Worm (Caenorhabditis elegans) whole organism, L4 larva: ENCODE results near the gene par-3.

Source experiments
- D1046.2 ChIP-seq: fragments of 200-800 bp; sonication (Bioruptor generic); IDR thresholded peaks from 2 replicates; pipeline ENCODE4 v1.3.6; 2022; ENCODE audit warnings: missing genetic modification characterization, missing compliant biosample characterization
- F26F4.8 ChIP-seq: fragments of 200-800 bp; sonication (Bioruptor generic); conservative IDR thresholded peaks from 2 replicates; pipeline ENCODE4 v1.3.6; 2022; ENCODE audit warnings: missing genetic modification characterization, missing compliant biosample characterization
- F49E8.2 ChIP-seq: sonication (generic microtip); optimal IDR thresholded peaks from 2 replicates; lab custom pipeline; 2016; ENCODE audit warnings: missing compliant biosample characterization, mild to moderate bottlenecking, missing genetic modification characterization, borderline replicate concordance
- T26A8.4 ChIP-seq: fragments of 200-800 bp; sonication (Bioruptor generic); IDR thresholded peaks from 2 replicates; pipeline ENCODE4 v1.3.6; 2022; ENCODE audit warnings: missing genetic modification characterization, missing compliant biosample characterization
- Y5F2A.4 ChIP-seq: fragments of 200-800 bp; sonication (Bioruptor generic); optimal IDR thresholded peaks from 2 replicates; lab custom pipeline; 2018; ENCODE audit warnings: mild to moderate bottlenecking, missing genetic modification characterization, missing compliant biosample characterization
- aha-1 ChIP-seq: fragments of 150-350 bp; peaks from one replicate; lab custom pipeline; 2014; ENCODE audit warnings: missing biosample characterization, missing genetic modification characterization
- ctbp-1 ChIP-seq: fragments of 200-800 bp; sonication (Bioruptor generic); IDR thresholded peaks from 2 replicates; pipeline ENCODE4 v1.3.6; 2022; ENCODE audit warnings: missing genetic modification reagents, missing genetic modification characterization, missing compliant biosample characterization
- daf-12 ChIP-seq: fragments of 150-350 bp; optimal IDR thresholded peaks from 2 replicates; lab custom pipeline; 2014; ENCODE audit warnings: missing biosample characterization, missing genetic modification reagents, missing genetic modification characterization
- daf-16 ChIP-seq, 3 experiments: sonication (generic microtip); optimal IDR thresholded peaks; 2 replicates each; lab custom pipeline; 2016 to 2017; ENCODE audit warnings: missing genetic modification characterization in 3 of 3, missing genetic modification reagents in 3 of 3, mild to moderate bottlenecking in 2 of 3, missing compliant biosample characterization in 2 of 3, missing biosample characterization in 1 of 3, moderate library complexity in 1 of 3
- dmd-9 ChIP-seq: fragments of 200-800 bp; sonication (Bioruptor generic); IDR thresholded peaks from 2 replicates; pipeline ENCODE4 v1.3.6; 2022; ENCODE audit warnings: missing genetic modification reagents, missing genetic modification characterization, missing compliant biosample characterization
- dve-1 ChIP-seq: sonication (generic microtip); optimal IDR thresholded peaks from 2 replicates; lab custom pipeline; 2017; ENCODE audit warnings: antibody characterized with exemption, mild to moderate bottlenecking, missing genetic modification characterization, missing compliant biosample characterization; ENCODE audit not compliant: insufficient read depth
- fkh-10 ChIP-seq: fragments of 150-350 bp; optimal IDR thresholded peaks from 2 replicates; lab custom pipeline; 2014; ENCODE audit warnings: missing biosample characterization, missing genetic modification reagents, missing genetic modification characterization
- gei-8 ChIP-seq: fragments of 200-800 bp; sonication (Bioruptor generic); optimal IDR thresholded peaks from 2 replicates; lab custom pipeline; 2018; ENCODE audit warnings: mild to moderate bottlenecking, missing genetic modification characterization, missing compliant biosample characterization
- hlh-11 ChIP-seq: fragments of 200-800 bp; sonication (Bioruptor generic); optimal IDR thresholded peaks from 2 replicates; lab custom pipeline; 2018; ENCODE audit warnings: mild to moderate bottlenecking, missing genetic modification characterization, missing compliant biosample characterization
- hlh-30 ChIP-seq: sonication (generic microtip); optimal IDR thresholded peaks from 2 replicates; lab custom pipeline; 2017; ENCODE audit warnings: antibody characterized with exemption, mild to moderate bottlenecking, missing genetic modification characterization, missing compliant biosample characterization; ENCODE audit not compliant: insufficient read depth
- jun-1 ChIP-seq: fragments of 150-350 bp; optimal IDR thresholded peaks from 2 replicates; lab custom pipeline; 2014; ENCODE audit warnings: missing biosample characterization, missing genetic modification reagents, missing genetic modification characterization
- lin-1 ChIP-seq: fragments of 200-800 bp; sonication (Bioruptor generic); IDR thresholded peaks from 2 replicates; pipeline ENCODE4 v1.3.6; 2022; ENCODE audit warnings: missing genetic modification reagents, missing genetic modification characterization, missing compliant biosample characterization
- lin-15B ChIP-seq: fragments of 150-350 bp; sonication (generic microtip); optimal IDR thresholded peaks from 3 replicates; lab custom pipeline; 2014; ENCODE audit warnings: missing biosample characterization, missing genetic modification characterization
- lin-29 ChIP-seq: fragments of 200-800 bp; sonication (Bioruptor generic); IDR thresholded peaks from 2 replicates; pipeline ENCODE4 v1.3.6; 2022; ENCODE audit warnings: missing genetic modification reagents, missing genetic modification characterization, missing compliant biosample characterization
- lin-38 ChIP-seq: fragments of 200-800 bp; sonication (Bioruptor generic); IDR thresholded peaks from 2 replicates; pipeline ENCODE4 v1.3.6; 2022; ENCODE audit warnings: missing genetic modification reagents, missing genetic modification characterization, missing compliant biosample characterization
- lin-39 ChIP-seq: fragments of 150-350 bp; optimal IDR thresholded peaks from 2 replicates; lab custom pipeline; 2014; ENCODE audit warnings: missing biosample characterization, missing genetic modification reagents, missing genetic modification characterization
- lir-3 ChIP-seq: sonication (generic microtip); optimal IDR thresholded peaks from 2 replicates; lab custom pipeline; 2016; ENCODE audit warnings: mild to moderate bottlenecking, missing genetic modification characterization, missing compliant biosample characterization
- lsy-2 ChIP-seq, 2 experiments: fragments of 150-350 bp in 1 of 2; sonication (generic microtip) in 1 of 2; optimal IDR thresholded peaks; 2 replicates each; lab custom pipeline; 2014 to 2017; ENCODE audit warnings: missing biosample characterization in 2 of 2, missing genetic modification characterization in 2 of 2
- mdt-29 ChIP-seq: fragments of 200-800 bp; sonication (Bioruptor generic); IDR thresholded peaks from 2 replicates; pipeline ENCODE4 v1.3.6; 2022; ENCODE audit warnings: missing genetic modification reagents, missing genetic modification characterization, missing compliant biosample characterization
- mep-1 ChIP-seq: fragments of 150-350 bp; sonication (generic microtip); optimal IDR thresholded peaks from 3 replicates; lab custom pipeline; 2014; ENCODE audit warnings: missing biosample characterization, missing genetic modification characterization
- mxl-2 ChIP-seq: fragments of 200-800 bp; sonication (Bioruptor generic); conservative IDR thresholded peaks from 2 replicates; pipeline ENCODE4 v1.3.6; 2022; ENCODE audit warnings: missing genetic modification reagents, missing genetic modification characterization, missing compliant biosample characterization
- mxl-3 ChIP-seq: fragments of 200-800 bp; sonication (Bioruptor generic); optimal IDR thresholded peaks from 2 replicates; lab custom pipeline; 2018; ENCODE audit warnings: mild to moderate bottlenecking, missing genetic modification characterization, missing compliant biosample characterization
- nhr-41 ChIP-seq: fragments of 200-800 bp; sonication (Bioruptor generic); IDR thresholded peaks from 2 replicates; pipeline ENCODE4 v1.3.6; 2022; ENCODE audit warnings: missing genetic modification reagents, missing genetic modification characterization, missing compliant biosample characterization
- nhr-48 ChIP-seq: sonication (generic microtip); optimal IDR thresholded peaks from 2 replicates; lab custom pipeline; 2016; ENCODE audit warnings: mild to moderate bottlenecking, missing genetic modification characterization, missing compliant biosample characterization
- nhr-76 ChIP-seq: fragments of 150-350 bp; optimal IDR thresholded peaks from 2 replicates; lab custom pipeline; 2014; ENCODE audit warnings: missing biosample characterization, missing genetic modification characterization
- php-3 ChIP-seq: fragments of 200-800 bp; sonication (Bioruptor generic); IDR thresholded peaks from 2 replicates; pipeline ENCODE4 v1.3.6; 2022; ENCODE audit warnings: missing genetic modification reagents, missing genetic modification characterization, missing compliant biosample characterization
- sdz-12 ChIP-seq: fragments of 200-800 bp; sonication (Bioruptor generic); optimal IDR thresholded peaks from 2 replicates; lab custom pipeline; 2018; ENCODE audit warnings: mild to moderate bottlenecking, missing genetic modification characterization, missing compliant biosample characterization
- set-16 ChIP-seq: fragments of 200-800 bp; sonication (Bioruptor generic); IDR thresholded peaks from 2 replicates; pipeline ENCODE4 v1.3.6; 2022; ENCODE audit warnings: missing genetic modification reagents, missing genetic modification characterization, missing compliant biosample characterization
- skn-1 ChIP-seq: fragments of 150-350 bp; optimal IDR thresholded peaks from 2 replicates; lab custom pipeline; 2014; ENCODE audit warnings: missing biosample characterization, missing genetic modification characterization
- snpc-4 ChIP-seq: fragments of 150-350 bp; optimal IDR thresholded peaks from 2 replicates; lab custom pipeline; 2014; ENCODE audit warnings: missing biosample characterization, missing genetic modification characterization
- unc-130 ChIP-seq: sonication (generic microtip); optimal IDR thresholded peaks from 2 replicates; lab custom pipeline; 2016; ENCODE audit warnings: missing genetic modification reagents, missing genetic modification characterization, missing compliant biosample characterization
- unc-62 ChIP-seq, 3 experiments: fragments of 150-350 bp in 1 of 3; sonication (generic microtip); optimal IDR thresholded peaks in 2 of 3; peaks in 1 of 3; 1 replicate in 1 of 3; 2 replicates in 2 of 3; lab custom pipeline; 2014 to 2017; ENCODE audit warnings: missing biosample characterization in 3 of 3, missing genetic modification characterization in 3 of 3, missing genetic modification reagents in 3 of 3, missing genotype in 1 of 3
- zfp-2 ChIP-seq: sonication (generic microtip); optimal IDR thresholded peaks from 2 replicates; lab custom pipeline; 2016; ENCODE audit warnings: mild to moderate bottlenecking, missing genetic modification characterization, missing compliant biosample characterization
- zfp-3 ChIP-seq: fragments of 200-800 bp; sonication (Bioruptor generic); conservative IDR thresholded peaks from 2 replicates; pipeline ENCODE4 v1.3.6; 2022; ENCODE audit warnings: missing genetic modification reagents, missing genetic modification characterization, missing compliant biosample characterization
- ztf-11 ChIP-seq: fragments of 150-350 bp; optimal IDR thresholded peaks from 2 replicates; lab custom pipeline; 2014; ENCODE audit warnings: missing biosample characterization, missing genetic modification characterization

Gene par-3

DNA sequence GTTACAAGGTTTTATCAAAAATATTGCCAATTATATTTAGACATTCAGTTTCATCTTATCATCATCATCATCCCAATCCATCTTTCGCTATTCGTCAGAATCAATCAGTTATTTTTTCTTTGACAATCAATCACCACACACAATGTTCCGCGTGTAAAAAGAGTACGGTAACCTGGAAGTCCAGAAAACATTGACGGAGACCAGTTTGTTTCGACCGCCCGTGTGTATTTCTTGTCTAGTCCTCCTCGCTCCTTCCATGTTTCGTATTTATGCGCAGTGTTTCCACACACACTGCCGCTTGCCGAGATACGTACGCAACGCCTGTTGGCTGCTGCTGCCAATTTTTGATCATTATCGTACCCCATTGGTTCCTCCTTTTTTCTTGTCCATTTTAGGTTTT is 46.6 kb downstream of the par-3 start (continued):
- TF ChIP-seq lsy-2 (tag; optimal IDR thresholded peaks at IDR 0.05; lab: Kevin White, UChicago) (peak; percentile 59 to 81), F26F4.8 (GFP tag; lab: Robert Waterston, UW) (no peak), mep-1 (tag; lab: Kevin White, UChicago) (peak; percentile 53), unc-62 (GFP tag; optimal IDR thresholded peaks at IDR 0.05 in 1 of 2; lab: Kevin White, UChicago) (peak in 1 of 2 experiments; percentile 76), unc-62 (tag; optimal IDR thresholded peaks at IDR 0.05; lab: Kevin White, UChicago) (no peak), hlh-11 (tag; lab: Kevin White, UChicago) (peak; percentile 86), daf-16 (GFP tag; optimal IDR thresholded peaks at IDR 0.05; lab: Kevin White, UChicago) (no peak), daf-16 (tag; optimal IDR thresholded peaks at IDR 0.05; lab: Kevin White, UChicago) (no peak)

DNA sequence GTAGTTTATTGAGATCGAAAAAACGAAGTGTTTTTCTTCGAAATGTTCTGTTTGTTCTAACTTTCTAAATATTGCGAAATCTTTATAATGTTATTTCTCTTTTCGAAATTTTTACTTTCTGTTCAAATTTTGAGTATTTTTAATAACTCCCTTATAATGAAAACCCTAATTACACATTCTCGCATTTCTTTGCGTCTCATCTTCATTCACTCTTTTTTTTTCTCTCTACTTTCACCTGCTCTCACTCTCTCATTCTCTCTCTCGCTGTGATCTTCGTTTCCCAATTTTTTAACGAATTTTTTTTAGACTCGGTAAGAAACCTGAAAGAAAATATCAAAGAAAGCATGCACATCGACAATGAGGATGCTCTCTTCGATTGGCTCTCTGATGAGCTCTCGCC is 47.2 kb downstream of the par-3 start, which contains the start of gene rbm-26:
Gene rbm-26 (plus strand): TSS at position 301 of the 400 bp plus-strand sequence.
- TF ChIP-seq mxl-2 (GFP tag; lab: Robert Waterston, UW) (no peak), mxl-3 (no peak), nhr-41 (GFP tag; lab: Robert Waterston, UW) (no peak), dmd-9 (no peak), F49E8.2 (tag; lab: Kevin White, UChicago) (no peak), daf-16 (GFP tag; optimal IDR thresholded peaks at IDR 0.05; lab: Kevin White, UChicago) (no peak), daf-16 (tag; optimal IDR thresholded peaks at IDR 0.05; lab: Kevin White, UChicago) (peak; percentile 6), lir-3 (no peak)
- TF ChIP-seq, all 104 proteins: peak for 1

DNA sequence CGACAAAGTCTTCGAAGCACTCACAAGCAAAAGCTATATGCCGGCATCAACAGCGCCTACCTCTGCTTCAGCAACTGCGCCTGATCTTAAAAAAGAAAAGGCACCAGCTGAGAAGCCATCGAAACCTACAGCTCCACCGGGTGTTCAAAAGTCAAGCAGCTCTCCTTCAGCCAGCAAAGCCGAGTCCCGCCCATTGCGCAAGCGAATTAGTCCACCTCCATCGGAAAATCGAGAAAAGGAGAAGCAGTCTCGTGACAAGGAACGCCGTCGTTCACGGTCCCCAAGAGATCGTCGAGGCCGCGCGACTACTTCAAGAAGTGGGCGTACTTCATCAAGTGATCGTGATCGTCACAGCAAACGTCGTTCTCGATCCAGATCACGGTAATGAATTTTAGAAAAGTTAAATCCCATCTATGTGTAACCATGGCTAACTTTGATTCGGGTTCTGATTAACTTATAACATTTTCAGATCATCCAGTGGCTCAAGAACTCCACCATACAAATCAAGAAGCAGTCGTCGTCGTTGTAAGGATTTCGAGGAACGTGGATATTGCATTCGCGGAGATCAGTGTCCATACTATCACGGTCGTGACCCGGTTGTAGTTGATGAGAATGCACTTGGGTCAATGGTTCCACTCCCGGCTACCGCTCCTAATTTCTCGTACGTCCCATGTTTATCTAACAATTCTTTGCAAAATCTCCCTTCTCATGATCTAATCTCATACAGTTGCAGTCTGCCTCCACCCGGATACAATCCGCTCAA is 48.0 kb downstream of the par-3 start:
- no peak for TF ChIP-seq T26A8.4 (GFP tag; lab: Robert Waterston, UW)
- peak; percentile 93 for TF ChIP-seq aha-1
- no peak for TF ChIP-seq lin-15B (tag; lab: Kevin White, UChicago)
- TF ChIP-seq nhr-48 = no peak
- no peak for TF ChIP-seq daf-16 (GFP tag; optimal IDR thresholded peaks at IDR 0.05; lab: Kevin White, UChicago)
- TF ChIP-seq daf-16 (tag; optimal IDR thresholded peaks at IDR 0.05; lab: Kevin White, UChicago) = no peak
- TF ChIP-seq lin-39 (tag; lab: Kevin White, UChicago) = no peak
- TF ChIP-seq hlh-11 (tag; lab: Kevin White, UChicago) = no peak
- TF ChIP-seq lin-1 (GFP tag; lab: Robert Waterston, UW) = no peak
- TF ChIP-seq dmd-9 = no peak
- no peak for TF ChIP-seq zfp-2 (tag; lab: Kevin White, UChicago)
- TF ChIP-seq skn-1 (tag; lab: Kevin White, UChicago) = no peak
- TF ChIP-seq sdz-12 (GFP tag; lab: Kevin White, UChicago) = no peak
- no peak for TF ChIP-seq jun-1 (tag; lab: Kevin White, UChicago)
- 0 out of 2 replicates have a peak, but pooled peaks have one; percentile 25 for TF ChIP-seq D1046.2 (GFP tag; lab: Robert Waterston, UW)
- TF ChIP-seq set-16 (GFP tag; lab: Robert Waterston, UW) = peak; percentile 65
- no peak for TF ChIP-seq php-3 (GFP tag; lab: Robert Waterston, UW)
- TF ChIP-seq unc-62 (GFP tag; optimal IDR thresholded peaks at IDR 0.05 in 1 of 2; lab: Kevin White, UChicago) = peak in 1 of 2 experiments; percentile 32
- no peak for TF ChIP-seq unc-62 (tag; optimal IDR thresholded peaks at IDR 0.05; lab: Kevin White, UChicago)
- TF ChIP-seq mdt-29 = no peak
- no peak for TF ChIP-seq lin-38 (GFP tag; lab: Robert Waterston, UW)
- TF ChIP-seq daf-12 = no peak
- TF ChIP-seq, all 104 proteins: peak for 4

DNA sequence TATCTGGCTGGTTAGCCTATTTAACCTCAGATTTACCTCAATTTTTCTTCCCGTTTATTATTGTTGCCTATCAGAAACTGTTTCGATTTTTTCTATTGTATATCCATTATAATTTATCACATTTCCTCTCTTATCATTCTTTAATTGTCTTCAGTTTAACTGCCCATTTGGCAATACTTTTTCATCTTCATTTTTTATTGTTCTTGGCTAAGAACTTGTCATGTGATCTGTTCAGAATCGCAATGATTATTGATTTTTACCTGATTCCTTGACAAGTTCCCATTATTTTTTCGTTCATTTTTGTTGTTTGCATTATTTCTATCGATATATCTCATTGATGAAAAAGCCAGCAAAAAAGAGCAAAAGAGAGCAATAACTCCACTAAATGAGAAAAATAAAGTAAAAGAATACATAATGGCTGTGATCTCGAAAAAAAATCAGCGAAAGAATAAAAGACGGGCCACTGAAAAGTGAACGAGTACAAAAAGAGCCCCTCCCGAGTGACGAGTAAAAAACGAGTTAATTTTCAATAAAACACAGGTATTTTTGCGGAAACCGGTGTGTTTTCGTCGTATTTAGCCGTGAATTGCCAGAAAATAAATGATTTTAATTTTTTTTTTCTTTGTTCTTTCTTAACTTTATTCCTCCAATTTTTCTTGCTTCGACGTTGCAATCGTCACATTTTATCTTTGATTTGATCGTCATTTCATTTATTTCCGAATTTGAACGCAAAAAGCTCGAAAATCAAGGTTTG is 50.4 kb downstream of the par-3 start, which contains the start of gene arf-1:
Gene arf-1 (plus strand): TSS at position 657 of the 754 bp plus-strand sequence.
- peak; percentile 23; the same call in 1 of the 2 replicates for TF ChIP-seq lin-38 (GFP tag; lab: Robert Waterston, UW)
- TF ChIP-seq php-3 (GFP tag; lab: Robert Waterston, UW) = peak; percentile 76
- TF ChIP-seq ctbp-1 (GFP tag; lab: Robert Waterston, UW) = no peak
- no peak for TF ChIP-seq ztf-11 (tag; lab: Kevin White, UChicago)
- no peak for TF ChIP-seq unc-130 (GFP tag; lab: Kevin White, UChicago)
- TF ChIP-seq nhr-76 (tag; lab: Kevin White, UChicago) = no peak
- TF ChIP-seq mep-1 (tag; lab: Kevin White, UChicago) = no peak
- TF ChIP-seq lin-29 (GFP tag; lab: Robert Waterston, UW) = no peak
- TF ChIP-seq dve-1 (tag; lab: Kevin White, UChicago) = peak; percentile 21
- no peak for TF ChIP-seq snpc-4 (tag; lab: Kevin White, UChicago)
- no peak for TF ChIP-seq nhr-41 (GFP tag; lab: Robert Waterston, UW)
- TF ChIP-seq hlh-30 (tag; lab: Kevin White, UChicago) = peak; percentile 51
- TF ChIP-seq Y5F2A.4 (GFP tag; lab: Kevin White, UChicago) = no peak
- no peak for TF ChIP-seq F49E8.2 (tag; lab: Kevin White, UChicago)
- no peak for TF ChIP-seq zfp-3 (GFP tag; lab: Robert Waterston, UW)
- TF ChIP-seq fkh-10 (GFP tag; lab: Kevin White, UChicago) = no peak
- TF ChIP-seq gei-8 (GFP tag; lab: Kevin White, UChicago) = no peak
- peak; percentile 65 for TF ChIP-seq aha-1
